Fruit fly (Drosophila melanogaster): ENCODE results near the gene Drsl6.

Gene Drsl6

DNA sequence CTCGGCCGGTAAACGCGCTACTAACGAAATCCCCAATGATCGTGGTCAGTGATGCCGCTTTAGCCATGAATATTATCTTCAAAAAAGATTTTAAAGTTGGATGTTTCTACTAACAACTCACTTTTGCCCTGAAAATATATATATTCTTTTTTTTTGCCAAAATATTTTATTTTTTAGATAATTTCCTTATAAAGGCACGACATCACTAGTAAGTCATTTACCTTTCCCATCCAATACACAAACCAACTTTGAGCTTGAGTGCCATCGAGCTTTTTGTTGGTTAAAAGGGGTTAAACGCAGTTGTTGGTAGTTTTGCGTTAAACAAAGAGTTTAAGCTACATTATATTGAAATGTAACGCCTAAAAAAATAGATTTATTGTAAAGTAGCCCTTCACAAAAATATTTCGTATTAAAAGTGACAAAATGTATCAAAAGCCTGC, 33.1 kb downstream of the Drsl6 start, which contains the start of gene CG14968:
TSS of gene CG14968 (minus strand) at position 26 of the 440 bp plus-strand sequence.
- peak; percentile 98 for TF ChIP-seq Sp1 (GFP tag; optimal IDR thresholded peaks at IDR 0.05)
- TF ChIP-seq CG9705 (GFP tag; optimal IDR thresholded peaks at IDR 0.05), result peak; percentile 86
- TF ChIP-seq lola (GFP tag; optimal IDR thresholded peaks at IDR 0.05), result no peak
- peak; percentile 98 for TF ChIP-seq OdsH (GFP tag; optimal IDR thresholded peaks at IDR 0.05)
- peak; percentile 94 for TF ChIP-seq psq (GFP tag; optimal IDR thresholded peaks at IDR 0.05)
- TF ChIP-seq ey (GFP tag; optimal IDR thresholded peaks at IDR 0.05), result peak; percentile 91
- no peak for TF ChIP-seq jim (GFP tag; optimal IDR thresholded peaks at IDR 0.05)
- no peak for TF ChIP-seq Abd-B (GFP tag; optimal IDR thresholded peaks at IDR 0.05)
- TF ChIP-seq fru (GFP tag; optimal IDR thresholded peaks at IDR 0.05), result peak; percentile 92
- TF ChIP-seq tai (GFP tag; optimal IDR thresholded peaks at IDR 0.05), result peak; percentile 72
- TF ChIP-seq brk (GFP tag; optimal IDR thresholded peaks at IDR 0.05), result peak; percentile 93
- peak; percentile 76 to 96 for TF ChIP-seq foxo (GFP tag; optimal IDR thresholded peaks at IDR 0.05)
- TF ChIP-seq h (GFP tag; optimal IDR thresholded peaks at IDR 0.05), result peak; percentile 99
- peak; percentile 70 for TF ChIP-seq Rel (GFP tag; optimal IDR thresholded peaks at IDR 0.05)
- TF ChIP-seq Rel (tag; optimal IDR thresholded peaks at IDR 0.05), result peak; percentile 92
- TF ChIP-seq usp (GFP tag; optimal IDR thresholded peaks at IDR 0.05), result no peak
- peak; percentile 90 for TF ChIP-seq br (GFP tag; optimal IDR thresholded peaks at IDR 0.05)
- peak; percentile 90 for TF ChIP-seq CG32264 (GFP tag; optimal IDR thresholded peaks at IDR 0.05)
- peak; percentile 83 for TF ChIP-seq Hr83 (GFP tag; optimal IDR thresholded peaks at IDR 0.05; ENCODE audit: poor library complexity, severe bottlenecking)
- TF ChIP-seq dsf (GFP tag; optimal IDR thresholded peaks at IDR 0.05; ENCODE audit: borderline replicate concordance), result peak; percentile 43
- TF ChIP-seq Mio (GFP tag; optimal IDR thresholded peaks at IDR 0.05), result peak; percentile 26
- no peak for TF ChIP-seq Vsx2 (GFP tag; optimal IDR thresholded peaks at IDR 0.05; ENCODE audit: partially characterized antibody)
- TF ChIP-seq dmrt93B (GFP tag; optimal IDR thresholded peaks at IDR 0.05), result peak; percentile 92
- TF ChIP-seq CrebA (GFP tag; optimal IDR thresholded peaks at IDR 0.05; ENCODE audit: borderline replicate concordance), result peak; percentile 85
- no peak for TF ChIP-seq Hr78 (GFP tag; optimal IDR thresholded peaks at IDR 0.05)
- TF ChIP-seq Myc (optimal IDR thresholded peaks at IDR 0.05), result peak; percentile 93
- no peak for TF ChIP-seq pan (optimal IDR thresholded peaks at IDR 0.05)
- TF ChIP-seq Jra (GFP tag; optimal IDR thresholded peaks at IDR 0.05), result peak; percentile 63
- TF ChIP-seq sv (GFP tag; optimal IDR thresholded peaks at IDR 0.05), result peak; percentile 91
- TF ChIP-seq Hnf4 (GFP tag; optimal IDR thresholded peaks at IDR 0.05), result peak; percentile 86
- peak; percentile 98 for TF ChIP-seq rgr (GFP tag; optimal IDR thresholded peaks at IDR 0.05)
- TF ChIP-seq GATAd (GFP tag; optimal IDR thresholded peaks at IDR 0.05), result peak; percentile 16
- no peak for TF ChIP-seq N (GFP tag; optimal IDR thresholded peaks at IDR 0.05)
- no peak for TF ChIP-seq Dif (GFP tag; optimal IDR thresholded peaks at IDR 0.05; ENCODE audit: partially characterized antibody)
- TF ChIP-seq dl (GFP tag; optimal IDR thresholded peaks at IDR 0.05; ENCODE audit: insufficient read depth in 1 of 2, partially characterized antibody in 2 of 2), result no peak
- TF ChIP-seq Dfd (GFP tag; optimal IDR thresholded peaks at IDR 0.05), result no peak
- TF ChIP-seq sage (GFP tag; optimal IDR thresholded peaks at IDR 0.05), result peak; percentile 96
- TF ChIP-seq woc (GFP tag; optimal IDR thresholded peaks at IDR 0.05), result peak; percentile 78
- TF ChIP-seq HLH106 (tag; optimal IDR thresholded peaks at IDR 0.05), result peak; percentile 95

DNA sequence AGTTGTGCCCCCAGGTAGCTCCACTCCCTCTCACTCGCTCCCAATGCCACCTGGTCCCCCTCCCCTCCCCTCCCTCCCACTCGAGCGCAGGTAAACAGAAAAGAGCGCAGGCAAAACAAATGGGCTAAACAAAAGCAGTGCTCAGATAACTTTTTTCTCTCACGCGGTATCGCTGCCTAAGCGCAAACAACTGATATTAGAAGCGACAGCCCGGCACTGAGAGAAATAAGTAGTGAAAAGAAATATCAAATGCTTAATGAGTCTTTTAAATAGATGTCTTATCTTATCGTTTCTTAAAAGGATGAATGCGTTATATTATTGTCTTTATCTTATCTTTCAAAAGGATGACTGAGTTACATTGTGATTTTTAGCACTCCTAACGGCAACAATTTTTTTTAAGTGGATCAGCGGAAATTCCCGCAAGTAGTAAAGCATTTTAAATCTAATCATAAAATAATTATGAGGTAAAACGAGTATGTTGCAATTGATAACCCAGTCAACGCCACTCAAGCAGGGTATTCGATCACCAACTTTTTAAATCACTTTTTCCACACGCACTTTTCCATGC, 35.0 kb downstream of the Drsl6 start:
- TF ChIP-seq br (GFP tag; optimal IDR thresholded peaks at IDR 0.05) (peak; percentile 50), brk (GFP tag; optimal IDR thresholded peaks at IDR 0.05) (peak; percentile 32), ey (GFP tag; optimal IDR thresholded peaks at IDR 0.05) (peak; percentile 76), rgr (GFP tag; optimal IDR thresholded peaks at IDR 0.05) (peak; percentile 79), jim (GFP tag; optimal IDR thresholded peaks at IDR 0.05) (no peak), dl (GFP tag; optimal IDR thresholded peaks at IDR 0.05; ENCODE audit: insufficient read depth in 1 of 2, partially characterized antibody in 2 of 2) (no peak), CG32264 (GFP tag; optimal IDR thresholded peaks at IDR 0.05) (peak; percentile 13), foxo (GFP tag; optimal IDR thresholded peaks at IDR 0.05) (peak in 1 of 2 experiments; percentile 82), GATAd (GFP tag; optimal IDR thresholded peaks at IDR 0.05) (no peak), sage (GFP tag; optimal IDR thresholded peaks at IDR 0.05) (no peak), usp (GFP tag; optimal IDR thresholded peaks at IDR 0.05) (no peak), Abd-B (GFP tag; optimal IDR thresholded peaks at IDR 0.05) (no peak), CrebA (GFP tag; optimal IDR thresholded peaks at IDR 0.05; ENCODE audit: borderline replicate concordance) (peak; percentile 61), Hnf4 (GFP tag; optimal IDR thresholded peaks at IDR 0.05) (peak; percentile 55), pan (optimal IDR thresholded peaks at IDR 0.05) (no peak), sv (GFP tag; optimal IDR thresholded peaks at IDR 0.05) (peak; percentile 86), fru (GFP tag; optimal IDR thresholded peaks at IDR 0.05) (peak; percentile 77), Rel (GFP tag; optimal IDR thresholded peaks at IDR 0.05) (no peak), Rel (tag; optimal IDR thresholded peaks at IDR 0.05) (peak; percentile 8), OdsH (GFP tag; optimal IDR thresholded peaks at IDR 0.05) (peak; percentile 68), Mio (GFP tag; optimal IDR thresholded peaks at IDR 0.05) (no peak), h (GFP tag; optimal IDR thresholded peaks at IDR 0.05) (peak; percentile 82), HLH106 (tag; optimal IDR thresholded peaks at IDR 0.05) (peak; percentile 40), Sp1 (GFP tag; optimal IDR thresholded peaks at IDR 0.05) (peak; percentile 45), N (GFP tag; optimal IDR thresholded peaks at IDR 0.05) (no peak), tai (GFP tag; optimal IDR thresholded peaks at IDR 0.05) (peak; percentile 35), Vsx2 (GFP tag; optimal IDR thresholded peaks at IDR 0.05; ENCODE audit: partially characterized antibody) (no peak), woc (GFP tag; optimal IDR thresholded peaks at IDR 0.05) (peak; percentile 14), Dif (GFP tag; optimal IDR thresholded peaks at IDR 0.05; ENCODE audit: partially characterized antibody) (no peak), lola (GFP tag; optimal IDR thresholded peaks at IDR 0.05) (no peak), psq (GFP tag; optimal IDR thresholded peaks at IDR 0.05) (peak; percentile 47), Dfd (GFP tag; optimal IDR thresholded peaks at IDR 0.05) (no peak), Myc (optimal IDR thresholded peaks at IDR 0.05) (no peak), CG9705 (GFP tag; optimal IDR thresholded peaks at IDR 0.05) (no peak), Hr83 (GFP tag; optimal IDR thresholded peaks at IDR 0.05; ENCODE audit: poor library complexity, severe bottlenecking) (no peak), Jra (GFP tag; optimal IDR thresholded peaks at IDR 0.05) (no peak), dsf (GFP tag; optimal IDR thresholded peaks at IDR 0.05; ENCODE audit: borderline replicate concordance) (no peak), dmrt93B (GFP tag; optimal IDR thresholded peaks at IDR 0.05) (no peak), Hr78 (GFP tag; optimal IDR thresholded peaks at IDR 0.05) (no peak)
